Fruit fly (Drosophila melanogaster) whole organism, embryonic: ENCODE results near the gene msps.

ENCODE experiments used
- Adf1 ChIP-seq: fragments of 200-800 bp; sonication (Bioruptor generic); IDR thresholded peaks from 2 replicates; pipeline ENCODE4 v1.3.6; 2022; ENCODE audit warnings: missing biosample characterization, missing genetic modification characterization
- Atf6 ChIP-seq: fragments of 200-800 bp; sonication (Bioruptor generic); IDR thresholded peaks from 2 replicates; pipeline ENCODE4 v1.3.6; 2022; ENCODE audit warnings: missing biosample characterization, missing genetic modification characterization
- Blimp-1 ChIP-seq: fragments of 200-800 bp; sonication (Bioruptor generic); optimal IDR thresholded peaks from 3 replicates; lab custom pipeline; 2018; ENCODE audit warnings: missing biosample characterization, missing genetic modification characterization, mild to moderate bottlenecking, moderate library complexity, missing genetic modification reagents
- BtbVII ChIP-seq: fragments of 200-800 bp; sonication (Bioruptor generic); optimal IDR thresholded peaks from 3 replicates; lab custom pipeline; 2017; ENCODE audit warnings: missing biosample characterization, mild to moderate bottlenecking, missing genetic modification characterization
- Bteb2 ChIP-seq: fragments of 200-800 bp; sonication (Bioruptor generic); optimal IDR thresholded peaks from 2 replicates; lab custom pipeline; 2016; ENCODE audit warnings: missing biosample characterization, missing genetic modification characterization
- CG10462 ChIP-seq: fragments of 200-800 bp; sonication (Bioruptor generic); optimal IDR thresholded peaks from 2 replicates; lab custom pipeline; 2016; ENCODE audit warnings: missing biosample characterization, missing genetic modification characterization
- CG11456 ChIP-seq: fragments of 200-800 bp; sonication (Bioruptor generic); IDR thresholded peaks from 3 replicates; pipeline ENCODE4 v1.3.6; 2022; ENCODE audit warnings: missing biosample characterization, missing genetic modification characterization
- CG17186 ChIP-seq: fragments of 200-800 bp; sonication (Bioruptor generic); optimal IDR thresholded peaks from 3 replicates; lab custom pipeline; 2017; ENCODE audit warnings: missing biosample characterization, missing genetic modification reagents, missing genetic modification characterization
- CG17361 ChIP-seq: fragments of 200-800 bp; sonication (Bioruptor generic); IDR thresholded peaks from 3 replicates; pipeline ENCODE4 v1.3.6; 2022; ENCODE audit warnings: missing biosample characterization, missing genetic modification characterization
- CG17568 ChIP-seq: fragments of 200-800 bp; sonication (Bioruptor generic); optimal IDR thresholded peaks from 2 replicates; lab custom pipeline; 2018; ENCODE audit warnings: missing biosample characterization, mild to moderate bottlenecking, missing genetic modification characterization, moderate library complexity
- CG18011 ChIP-seq: fragments of 200-800 bp; sonication (Bioruptor generic); optimal IDR thresholded peaks from 2 replicates; lab custom pipeline; 2017; ENCODE audit warnings: missing biosample characterization, missing genetic modification characterization, mild to moderate bottlenecking, moderate library complexity, missing genotype
- CG2199 ChIP-seq: fragments of 200-800 bp; sonication (Bioruptor generic); IDR thresholded peaks from 3 replicates; pipeline ENCODE4 v1.3.6; 2022; ENCODE audit warnings: missing biosample characterization, missing genetic modification characterization
- CG3065 ChIP-seq: fragments of 200-800 bp; sonication (Bioruptor generic); optimal IDR thresholded peaks from 2 replicates; lab custom pipeline; 2016; ENCODE audit warnings: missing biosample characterization, missing genetic modification characterization
- CG31224 ChIP-seq: fragments of 200-800 bp; sonication (Bioruptor generic); IDR thresholded peaks from 2 replicates; pipeline ENCODE4 v1.3.6; 2022; ENCODE audit warnings: missing biosample characterization, missing genetic modification characterization
- CG32532 ChIP-seq: fragments of 200-800 bp; sonication (Bioruptor generic); IDR thresholded peaks from 2 replicates; pipeline ENCODE4 v1.3.6; 2022; ENCODE audit warnings: missing biosample characterization, missing genetic modification characterization
- CG4404 ChIP-seq: fragments of 200-800 bp; sonication (Bioruptor generic); IDR thresholded peaks from 2 replicates; pipeline ENCODE4 v1.3.6; 2022; ENCODE audit warnings: missing biosample characterization, missing genetic modification characterization
- CG4854 ChIP-seq: fragments of 200-800 bp; sonication (Bioruptor generic); optimal IDR thresholded peaks from 2 replicates; lab custom pipeline; 2016; ENCODE audit warnings: missing biosample characterization, missing genetic modification characterization, inconsistent platforms
- CG6175 ChIP-seq: fragments of 200-800 bp; sonication (Bioruptor generic); IDR thresholded peaks from 3 replicates; pipeline ENCODE4 v1.3.6; 2022; ENCODE audit warnings: missing biosample characterization, missing genetic modification characterization
- CG6765 ChIP-seq: fragments of 200-800 bp; sonication (Bioruptor generic); optimal IDR thresholded peaks from 3 replicates; lab custom pipeline; 2017; ENCODE audit warnings: missing biosample characterization, mild to moderate bottlenecking, missing genetic modification characterization
- CG8924 ChIP-seq: fragments of 200-800 bp; optimal IDR thresholded peaks from 3 replicates; lab custom pipeline; 2019; ENCODE audit warnings: missing biosample characterization, mild to moderate bottlenecking, missing genetic modification characterization, moderate library complexity
- CG8944 ChIP-seq: fragments of 200-800 bp; sonication (Bioruptor generic); optimal IDR thresholded peaks from 3 replicates; lab custom pipeline; 2016; ENCODE audit warnings: missing biosample characterization, missing genetic modification characterization
- D ChIP-seq, 2 experiments: fragments of 200-800 bp in 1 of 2; fragments of >200 bp in 1 of 2; sonication (Bioruptor generic) in 1 of 2; optimal IDR thresholded peaks; 2 replicates in 1 of 2; 3 replicates in 1 of 2; lab custom pipeline; 2017; ENCODE audit warnings: mild to moderate bottlenecking in 1 of 2, missing biosample characterization in 1 of 2, missing genetic modification characterization in 1 of 2, missing genetic modification reagents in 1 of 2
- Dek ChIP-seq: fragments of 200-800 bp; sonication (Bioruptor generic); optimal IDR thresholded peaks from 3 replicates; lab custom pipeline; 2019; ENCODE audit warnings: missing biosample characterization, mild to moderate bottlenecking, missing genetic modification characterization, moderate library complexity
- Elba2 ChIP-seq: fragments of 200-800 bp; sonication (Bioruptor generic); optimal IDR thresholded peaks from 3 replicates; lab custom pipeline; 2016; ENCODE audit warnings: missing biosample characterization, missing genetic modification characterization
- Ets97D ChIP-seq: fragments of 200-800 bp; sonication (Bioruptor generic); optimal IDR thresholded peaks from 3 replicates; lab custom pipeline; 2016; ENCODE audit warnings: missing biosample characterization, missing genetic modification characterization
- Gug ChIP-seq: fragments of 200-800 bp; sonication (Bioruptor generic); IDR thresholded peaks from 4 replicates; pipeline ENCODE4 v1.3.6; 2022; ENCODE audit warnings: missing biosample characterization, missing genetic modification characterization
- MBD-R2 ChIP-seq: fragments of 200-800 bp; sonication (Bioruptor generic); IDR thresholded peaks from 2 replicates; pipeline ENCODE4 v1.3.6; 2022; ENCODE audit warnings: missing biosample characterization, missing genetic modification characterization
- Max ChIP-seq: fragments of 200-800 bp; sonication (Bioruptor generic); optimal IDR thresholded peaks from 2 replicates; lab custom pipeline; 2016; ENCODE audit warnings: missing biosample characterization, mild to moderate bottlenecking, missing genetic modification characterization
- Opbp ChIP-seq: fragments of 200-800 bp; sonication (Bioruptor generic); IDR thresholded peaks from 3 replicates; pipeline ENCODE4 v1.3.6; 2022; ENCODE audit warnings: missing biosample characterization, missing genetic modification characterization; ENCODE audit not compliant: partially characterized antibody
- Sin3A ChIP-seq: fragments of >200 bp; optimal IDR thresholded peaks from 2 replicates; lab custom pipeline; 2018
- Vsx1 ChIP-seq: fragments of 200-800 bp; sonication (Bioruptor generic); optimal IDR thresholded peaks from 2 replicates; lab custom pipeline; 2017; ENCODE audit warnings: missing biosample characterization, mild to moderate bottlenecking, missing genetic modification characterization, missing genetic modification reagents
- amos ChIP-seq: fragments of 200-800 bp; sonication (Bioruptor generic); IDR thresholded peaks from 2 replicates; pipeline ENCODE4 v1.3.6; 2022; ENCODE audit warnings: missing biosample characterization, missing genetic modification characterization; ENCODE audit not compliant: partially characterized antibody
- aop ChIP-seq: fragments of 200-800 bp; sonication (Bioruptor generic); IDR thresholded peaks from 2 replicates; pipeline ENCODE4 v1.3.6; 2022; ENCODE audit warnings: missing biosample characterization, missing genetic modification characterization
- ato ChIP-seq: fragments of 200-800 bp; sonication (Bioruptor generic); IDR thresholded peaks from 2 replicates; pipeline ENCODE4 v1.3.6; 2022; ENCODE audit warnings: missing biosample characterization, missing genetic modification characterization; ENCODE audit not compliant: partially characterized antibody
- bsh ChIP-seq, 2 experiments: fragments of 200-800 bp; sonication (Bioruptor generic); optimal IDR thresholded peaks; 2 replicates each; lab custom pipeline; 2017 to 2018; ENCODE audit warnings: mild to moderate bottlenecking in 2 of 2, missing biosample characterization in 2 of 2, missing genetic modification characterization in 2 of 2, moderate library complexity in 1 of 2
- btn ChIP-seq: fragments of 200-800 bp; sonication (Bioruptor generic); optimal IDR thresholded peaks from 2 replicates; lab custom pipeline; 2016; ENCODE audit warnings: missing biosample characterization, missing genetic modification characterization
- cato ChIP-seq: fragments of 200-800 bp; sonication (Bioruptor generic); optimal IDR thresholded peaks from 2 replicates; lab custom pipeline; 2016; ENCODE audit warnings: missing biosample characterization, missing genetic modification characterization, borderline replicate concordance
- chn ChIP-seq: fragments of 200-800 bp; sonication (Bioruptor generic); optimal IDR thresholded peaks from 2 replicates; lab custom pipeline; 2016; ENCODE audit warnings: missing biosample characterization, missing genetic modification characterization
- ci ChIP-seq: fragments of 200-800 bp; sonication (Bioruptor generic); IDR thresholded peaks from 3 replicates; pipeline ENCODE4 v1.3.6; 2022; ENCODE audit warnings: missing biosample characterization, missing genetic modification characterization
- dm ChIP-seq: fragments of 200-800 bp; sonication (Bioruptor generic); optimal IDR thresholded peaks from 3 replicates; lab custom pipeline; 2016; ENCODE audit warnings: missing biosample characterization, missing genetic modification characterization
- fd64A ChIP-seq: fragments of 200-800 bp; sonication (Bioruptor generic); optimal IDR thresholded peaks from 3 replicates; lab custom pipeline; 2018; ENCODE audit warnings: missing biosample characterization, mild to moderate bottlenecking, missing genetic modification characterization
- gt ChIP-seq: fragments of 200-800 bp; sonication (Bioruptor generic); IDR thresholded peaks from 2 replicates; pipeline ENCODE4 v1.3.6; 2022; ENCODE audit warnings: missing biosample characterization, missing genetic modification characterization
- ham ChIP-seq: fragments of 200-800 bp; sonication (Bioruptor generic); IDR thresholded peaks from 2 replicates; pipeline ENCODE4 v1.3.6; 2022; ENCODE audit warnings: missing biosample characterization, missing genetic modification characterization
- hbn ChIP-seq: fragments of 200-800 bp; sonication (Bioruptor generic); IDR thresholded peaks from 2 replicates; pipeline ENCODE4 v1.3.6; 2022; ENCODE audit warnings: missing biosample characterization, missing genetic modification characterization; ENCODE audit not compliant: partially characterized antibody
- peb ChIP-seq: fragments of 200-800 bp; sonication (Bioruptor generic); IDR thresholded peaks from 2 replicates; pipeline ENCODE4 v1.3.6; 2022; ENCODE audit warnings: missing biosample characterization, missing genetic modification characterization
- pita ChIP-seq: fragments of 200-800 bp; sonication (Bioruptor generic); optimal IDR thresholded peaks from 2 replicates; lab custom pipeline; 2017; ENCODE audit warnings: missing biosample characterization, mild to moderate bottlenecking, missing genetic modification characterization
- pnt ChIP-seq: fragments of 200-800 bp; sonication (Bioruptor generic); optimal IDR thresholded peaks from 3 replicates; lab custom pipeline; 2016; ENCODE audit warnings: missing biosample characterization, missing genetic modification characterization
- sim ChIP-seq: fragments of 200-800 bp; sonication (Bioruptor generic); IDR thresholded peaks from 2 replicates; pipeline ENCODE4 v1.3.6; 2022; ENCODE audit warnings: missing biosample characterization, missing genetic modification characterization
- sob ChIP-seq: fragments of 200-800 bp; sonication (Bioruptor generic); IDR thresholded peaks from 2 replicates; pipeline ENCODE4 v1.3.6; 2022; ENCODE audit warnings: missing biosample characterization, missing genetic modification characterization

The msps gene

DNA sequence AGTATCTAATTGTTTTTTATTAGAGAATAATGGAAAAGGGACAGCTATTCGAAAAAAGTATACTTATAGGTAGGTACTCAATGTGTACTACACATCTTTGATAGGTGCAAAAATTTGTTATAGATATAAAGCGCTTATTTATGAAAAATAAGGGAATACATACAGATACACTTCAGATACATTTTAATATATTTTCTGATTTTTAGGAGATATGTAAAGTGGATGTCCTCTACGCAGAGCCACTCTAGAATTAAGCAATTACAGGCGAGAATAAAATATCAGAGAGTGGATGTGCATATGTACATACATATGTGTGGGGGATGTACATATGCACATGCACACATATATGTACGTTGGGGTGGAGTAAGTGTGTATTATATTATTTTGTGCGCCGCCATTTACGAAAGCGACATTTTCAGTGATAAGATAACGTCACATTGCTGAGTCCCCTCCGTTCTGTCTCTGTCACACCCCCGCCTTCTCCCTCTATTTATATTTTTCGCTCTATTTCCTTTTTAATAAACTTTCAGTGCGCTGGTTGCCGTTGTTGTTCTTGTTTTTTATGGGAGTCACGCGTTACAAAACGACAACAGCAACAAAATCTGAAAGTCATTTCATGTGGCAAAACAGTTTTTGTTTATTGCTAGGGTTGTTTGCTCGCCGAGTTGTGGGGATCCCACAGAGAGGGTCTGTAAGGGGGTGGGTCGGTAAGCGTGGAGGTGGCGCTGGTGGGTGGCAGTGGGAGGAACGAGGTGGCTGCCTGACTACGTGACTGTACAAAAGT is 45.7 kb upstream of the msps start (continued):
- peak; percentile 39; the same call in 1 of the 2 replicates for TF ChIP-seq Atf6 (GFP tag; lab: Robert Waterston, UW)
- no peak for TF ChIP-seq CG11456 (GFP tag; lab: Robert Waterston, UW)
- TF ChIP-seq ato (GFP tag; lab: Robert Waterston, UW): no peak
- TF ChIP-seq MBD-R2: peak; percentile 25; the same call in 1 of the 2 replicates
- TF ChIP-seq fd64A (GFP tag; lab: Kevin White, UChicago): peak; percentile 6
- TF ChIP-seq Elba2 (GFP tag; lab: Kevin White, UChicago): no peak
- peak; percentile 74; the same call in 2 of the 3 replicates for TF ChIP-seq CG6175 (GFP tag; lab: Robert Waterston, UW)
- TF ChIP-seq btn (GFP tag; lab: Kevin White, UChicago): no peak
- no peak for TF ChIP-seq Blimp-1
- no peak for TF ChIP-seq pita (GFP tag; lab: Kevin White, UChicago)
- TF ChIP-seq Adf1 (GFP tag; lab: Robert Waterston, UW): peak; percentile 16; the same call in 1 of the 2 replicates
- no peak for TF ChIP-seq D (optimal IDR thresholded peaks at IDR 0.05; lab: Kevin White, UChicago)
- TF ChIP-seq D (GFP tag; optimal IDR thresholded peaks at IDR 0.05; lab: Kevin White, UChicago): no peak
- no peak for TF ChIP-seq CG17361 (GFP tag; lab: Robert Waterston, UW)
- TF ChIP-seq CG31224 (GFP tag; lab: Robert Waterston, UW): no peak
- TF ChIP-seq sob (GFP tag; lab: Robert Waterston, UW): peak; percentile 22; the same call in 1 of the 2 replicates
- TF ChIP-seq CG17186 (GFP tag; lab: Kevin White, UChicago): no peak
- TF ChIP-seq BtbVII (GFP tag; lab: Kevin White, UChicago): peak; percentile 50
- no peak for TF ChIP-seq Max (GFP tag; lab: Kevin White, UChicago)
- TF ChIP-seq Ets97D (GFP tag; lab: Kevin White, UChicago): no peak
- no peak for TF ChIP-seq peb (GFP tag; lab: Robert Waterston, UW)
- TF ChIP-seq CG4404 (GFP tag; lab: Robert Waterston, UW): no peak
- no peak for TF ChIP-seq amos (GFP tag; lab: Robert Waterston, UW)
- TF ChIP-seq ham (GFP tag; lab: Robert Waterston, UW): peak; percentile 51; the same call in 1 of the 2 replicates
- TF ChIP-seq pnt (GFP tag; lab: Kevin White, UChicago): no peak
- no peak for TF ChIP-seq CG3065 (GFP tag; lab: Kevin White, UChicago)
- TF ChIP-seq CG4854 (GFP tag; lab: Kevin White, UChicago): no peak
- TF ChIP-seq bsh (GFP tag; optimal IDR thresholded peaks at IDR 0.05; lab: Kevin White, UChicago): no peak
- no peak for TF ChIP-seq chn
- peak; percentile 51 for TF ChIP-seq CG17568
- no peak for TF ChIP-seq dm (GFP tag; lab: Kevin White, UChicago)
- peak; percentile 30 for TF ChIP-seq Vsx1
- TF ChIP-seq CG6765: no peak
- no peak for TF ChIP-seq Bteb2 (GFP tag; lab: Kevin White, UChicago)
- TF ChIP-seq CG32532 (GFP tag; lab: Robert Waterston, UW): peak; percentile 50; the same call in 1 of the 2 replicates
- TF ChIP-seq Opbp (GFP tag; lab: Robert Waterston, UW): no peak
- TF ChIP-seq CG2199: 0 out of 3 replicates have a peak, but pooled peaks have one; percentile 24
- no peak for TF ChIP-seq CG10462 (GFP tag; lab: Kevin White, UChicago)
- no peak for TF ChIP-seq cato
- no peak for TF ChIP-seq Gug
- no peak for TF ChIP-seq sim (GFP tag; lab: Robert Waterston, UW)
- no peak for TF ChIP-seq Sin3A (lab: Kevin White, UChicago)
- no peak for TF ChIP-seq Dek (tag; lab: Kevin White, UChicago)
- no peak for TF ChIP-seq aop (GFP tag; lab: Robert Waterston, UW)
- TF ChIP-seq CG8924 (tag; lab: Kevin White, UChicago): peak; percentile 7
- TF ChIP-seq gt (GFP tag; lab: Robert Waterston, UW): no peak
- 0 out of 3 replicates have a peak, but pooled peaks have one; percentile 16 for TF ChIP-seq ci
- no peak for TF ChIP-seq CG8944 (GFP tag; lab: Kevin White, UChicago)
- TF ChIP-seq CG18011 (GFP tag; lab: Kevin White, UChicago): no peak
- no peak for TF ChIP-seq hbn
